Worm (Caenorhabditis elegans) whole organism, young adult: ENCODE measurements around the gene B0035.15.

Experiments used
- B0019.2 ChIP-seq: fragments of 200-800 bp; sonication (Bioruptor generic); conservative IDR thresholded peaks from 2 replicates; pipeline ENCODE4 v1.3.6; 2022; ENCODE audit warnings: missing genetic modification reagents, missing genetic modification characterization, missing compliant biosample characterization
- C17E4.6 ChIP-seq: fragments of 200-800 bp; sonication (Bioruptor generic); IDR thresholded peaks from 2 replicates; pipeline ENCODE4 v1.3.6; 2022; ENCODE audit warnings: missing genetic modification reagents, missing genetic modification characterization, missing compliant biosample characterization
- D2030.7 ChIP-seq: fragments of 200-800 bp; sonication (Bioruptor generic); IDR thresholded peaks from 2 replicates; pipeline ENCODE4 v1.3.6; 2022; ENCODE audit warnings: missing genetic modification reagents, missing genetic modification characterization, missing compliant biosample characterization
- F22D6.2 ChIP-seq: sonication (generic microtip); optimal IDR thresholded peaks from 2 replicates; lab custom pipeline; 2016; ENCODE audit warnings: mild to moderate bottlenecking, missing genetic modification characterization, missing compliant biosample characterization
- F33H1.4 ChIP-seq: fragments of 200-800 bp; sonication (Bioruptor generic); IDR thresholded peaks from 2 replicates; pipeline ENCODE4 v1.3.6; 2022; ENCODE audit warnings: missing genetic modification reagents, missing genetic modification characterization, missing compliant biosample characterization
- F39B2.1 ChIP-seq: fragments of 200-800 bp; sonication (Bioruptor generic); IDR thresholded peaks from 2 replicates; pipeline ENCODE4 v1.3.6; 2022; ENCODE audit warnings: missing genetic modification reagents, missing genetic modification characterization, missing compliant biosample characterization
- F57A8.1 ChIP-seq: fragments of 200-800 bp; sonication (Bioruptor generic); optimal IDR thresholded peaks from 2 replicates; lab custom pipeline; 2018; ENCODE audit warnings: mild to moderate bottlenecking, missing genetic modification characterization, moderate library complexity, missing compliant biosample characterization
- T26A5.8 ChIP-seq: sonication (generic microtip); optimal IDR thresholded peaks from 2 replicates; lab custom pipeline; 2016; ENCODE audit warnings: missing genetic modification characterization, missing compliant biosample characterization
- Y53F4B.3 ChIP-seq: fragments of 200-800 bp; sonication (Bioruptor generic); IDR thresholded peaks from 2 replicates; pipeline ENCODE4 v1.3.6; 2022; ENCODE audit warnings: missing genetic modification reagents, missing genetic modification characterization, missing compliant biosample characterization
- Y53G8AR.9 ChIP-seq: fragments of 200-800 bp; sonication (Bioruptor generic); conservative IDR thresholded peaks from 2 replicates; pipeline ENCODE4 v1.3.6; 2022; ENCODE audit warnings: missing genetic modification reagents, missing genetic modification characterization, missing compliant biosample characterization
- Y79H2A.3 ChIP-seq: fragments of 200-800 bp; sonication (Bioruptor generic); conservative IDR thresholded peaks from 2 replicates; pipeline ENCODE4 v1.3.6; 2022; ENCODE audit warnings: missing genetic modification reagents, missing genetic modification characterization, missing compliant biosample characterization
- Y95B8A.8 ChIP-seq: fragments of 200-800 bp; sonication (Bioruptor generic); IDR thresholded peaks from 2 replicates; pipeline ENCODE4 v1.3.6; 2022; ENCODE audit warnings: missing genetic modification reagents, missing genetic modification characterization, missing compliant biosample characterization
- aptf-2 ChIP-seq: fragments of 200-800 bp; sonication (Bioruptor generic); conservative IDR thresholded peaks from 2 replicates; pipeline ENCODE4 v1.3.6; 2022; ENCODE audit warnings: missing genetic modification reagents, missing genetic modification characterization, missing compliant biosample characterization
- attf-3 ChIP-seq: fragments of 200-800 bp; sonication (Bioruptor generic); conservative IDR thresholded peaks from 2 replicates; pipeline ENCODE4 v1.3.6; 2022; ENCODE audit warnings: missing genetic modification reagents, missing genetic modification characterization, missing compliant biosample characterization
- attf-6 ChIP-seq: fragments of 200-800 bp; sonication (Bioruptor generic); IDR thresholded peaks from 2 replicates; pipeline ENCODE4 v1.3.6; 2022; ENCODE audit warnings: missing genetic modification reagents, missing genetic modification characterization, missing compliant biosample characterization
- bed-2 ChIP-seq: fragments of 200-800 bp; sonication (Bioruptor generic); IDR thresholded peaks from 2 replicates; pipeline ENCODE4 v1.3.6; 2022; ENCODE audit warnings: missing genetic modification reagents, missing genetic modification characterization, missing compliant biosample characterization
- cebp-1 ChIP-seq, 2 experiments: fragments of 200-800 bp in 1 of 2; sonication (Bioruptor generic) in 1 of 2; sonication (generic microtip) in 1 of 2; IDR thresholded peaks in 1 of 2; optimal IDR thresholded peaks in 1 of 2; 2 replicates each; pipeline versions ENCODE4 v1.3.6 to Lab custom; 2017 to 2022; ENCODE audit warnings: missing compliant biosample characterization in 2 of 2, missing genetic modification characterization in 2 of 2, mild to moderate bottlenecking in 1 of 2, missing genetic modification reagents in 1 of 2, moderate library complexity in 1 of 2
- chd-7 ChIP-seq: sonication (generic microtip); optimal IDR thresholded peaks from 2 replicates; lab custom pipeline; 2016; ENCODE audit warnings: mild to moderate bottlenecking, missing genetic modification characterization, moderate library complexity, missing compliant biosample characterization
- die-1 ChIP-seq: sonication (generic microtip); optimal IDR thresholded peaks from 2 replicates; lab custom pipeline; 2016; ENCODE audit warnings: missing genotype, mild to moderate bottlenecking, missing genetic modification characterization, missing compliant biosample characterization
- dox-1 ChIP-seq: fragments of 200-800 bp; sonication (Bioruptor generic); IDR thresholded peaks from 2 replicates; pipeline ENCODE4 v1.3.6; 2022; ENCODE audit warnings: missing genetic modification reagents, missing genetic modification characterization, missing compliant biosample characterization
- dpff-1 ChIP-seq: sonication (generic microtip); optimal IDR thresholded peaks from 2 replicates; lab custom pipeline; 2017; ENCODE audit warnings: mild to moderate bottlenecking, missing genetic modification characterization, missing compliant biosample characterization
- him-1 ChIP-seq: sonication (generic microtip); optimal IDR thresholded peaks from 2 replicates; lab custom pipeline; 2016; ENCODE audit warnings: missing genotype, missing genetic modification reagents, missing genetic modification characterization, missing compliant biosample characterization
- hlh-12 ChIP-seq: sonication (generic microtip); optimal IDR thresholded peaks from 2 replicates; lab custom pipeline; 2016; ENCODE audit warnings: missing genetic modification characterization, missing compliant biosample characterization
- hmg-1.2 ChIP-seq: fragments of 200-800 bp; sonication (Bioruptor generic); IDR thresholded peaks from 2 replicates; pipeline ENCODE4 v1.3.6; 2022; ENCODE audit warnings: missing genetic modification reagents, missing genetic modification characterization, missing compliant biosample characterization
- hsf-1 ChIP-seq: fragments of 200-800 bp; sonication (Bioruptor generic); IDR thresholded peaks from 2 replicates; pipeline ENCODE4 v1.3.6; 2022; ENCODE audit warnings: missing genetic modification reagents, missing genetic modification characterization, missing compliant biosample characterization
- let-607 ChIP-seq, 2 experiments: fragments of 200-800 bp in 1 of 2; sonication (Bioruptor generic) in 1 of 2; sonication (generic microtip) in 1 of 2; optimal IDR thresholded peaks; 2 replicates each; lab custom pipeline; 2016 to 2018; ENCODE audit warnings: mild to moderate bottlenecking in 2 of 2, missing compliant biosample characterization in 2 of 2, missing genetic modification characterization in 2 of 2, moderate library complexity in 2 of 2, missing genotype in 1 of 2
- lin-26 ChIP-seq: fragments of 200-800 bp; sonication (Bioruptor generic); IDR thresholded peaks from 2 replicates; pipeline ENCODE4 v1.3.6; 2022; ENCODE audit warnings: missing genetic modification reagents, missing genetic modification characterization, missing compliant biosample characterization
- lin-35 ChIP-seq, 3 experiments: fragments of 150-350 bp in 2 of 3; sonication (generic microtip) in 1 of 3; optimal IDR thresholded peaks; 2 replicates each; lab custom pipeline; 2014 to 2018; ENCODE audit warnings: missing biosample characterization in 3 of 3, missing genetic modification characterization in 3 of 3, missing genetic modification reagents in 3 of 3
- lin-54 ChIP-seq: fragments of 200-800 bp; sonication (Bioruptor generic); optimal IDR thresholded peaks from 2 replicates; lab custom pipeline; 2018; ENCODE audit warnings: mild to moderate bottlenecking, missing genetic modification characterization, missing compliant biosample characterization
- lir-1 ChIP-seq: fragments of 200-800 bp; sonication (Bioruptor generic); conservative IDR thresholded peaks from 2 replicates; pipeline ENCODE4 v1.3.6; 2022; ENCODE audit warnings: missing genetic modification reagents, missing genetic modification characterization, missing compliant biosample characterization
- madf-10 ChIP-seq: sonication (generic microtip); optimal IDR thresholded peaks from 2 replicates; lab custom pipeline; 2016; ENCODE audit warnings: mild to moderate bottlenecking, missing genetic modification characterization, missing compliant biosample characterization
- madf-3 ChIP-seq: fragments of 200-800 bp; sonication (Bioruptor generic); IDR thresholded peaks from 2 replicates; pipeline ENCODE4 v1.3.6; 2022; ENCODE audit warnings: missing genetic modification reagents, missing genetic modification characterization, missing compliant biosample characterization
- madf-6 ChIP-seq: fragments of 200-800 bp; sonication (Bioruptor generic); IDR thresholded peaks from 2 replicates; pipeline ENCODE4 v1.3.6; 2022; ENCODE audit warnings: missing genetic modification reagents, missing genetic modification characterization, missing compliant biosample characterization
- madf-8 ChIP-seq: fragments of 200-800 bp; sonication (Bioruptor generic); conservative IDR thresholded peaks from 2 replicates; pipeline ENCODE4 v1.3.6; 2022; ENCODE audit warnings: missing genetic modification reagents, missing genetic modification characterization, missing compliant biosample characterization
- mel-28 ChIP-seq: sonication (generic microtip); optimal IDR thresholded peaks from 2 replicates; lab custom pipeline; 2016; ENCODE audit warnings: borderline replicate concordance, mild to moderate bottlenecking, missing genetic modification characterization, missing compliant biosample characterization
- nfya-1 ChIP-seq: sonication (generic microtip); optimal IDR thresholded peaks from 2 replicates; lab custom pipeline; 2017; ENCODE audit warnings: antibody characterized with exemption, missing compliant biosample characterization, missing genetic modification characterization, borderline replicate concordance; ENCODE audit not compliant: insufficient read depth
- nfya-2 ChIP-seq: fragments of 200-800 bp; sonication (Bioruptor generic); IDR thresholded peaks from 2 replicates; pipeline ENCODE4 v1.3.6; 2022; ENCODE audit warnings: missing genetic modification reagents, missing genetic modification characterization, missing compliant biosample characterization
- rcor-1 ChIP-seq: fragments of 200-800 bp; sonication (Bioruptor generic); IDR thresholded peaks from 2 replicates; pipeline ENCODE4 v1.3.6; 2022; ENCODE audit warnings: missing genetic modification reagents, missing genetic modification characterization, missing compliant biosample characterization
- sdz-38 ChIP-seq: sonication (generic microtip); optimal IDR thresholded peaks from 2 replicates; lab custom pipeline; 2016; ENCODE audit warnings: missing genotype, missing genetic modification characterization, missing compliant biosample characterization
- sea-2 ChIP-seq: fragments of 200-800 bp; sonication (Bioruptor generic); IDR thresholded peaks from 2 replicates; pipeline ENCODE4 v1.3.6; 2022; ENCODE audit warnings: missing genetic modification characterization, missing compliant biosample characterization
- snpc-1.3 ChIP-seq: sonication (generic microtip); optimal IDR thresholded peaks from 2 replicates; lab custom pipeline; 2017; ENCODE audit warnings: missing genetic modification characterization, mild to moderate bottlenecking, missing compliant biosample characterization, antibody characterized with exemption, moderate library complexity, missing genotype, missing genetic modification reagents; ENCODE audit not compliant: insufficient read depth
- ztf-18 ChIP-seq: sonication (generic microtip); optimal IDR thresholded peaks from 2 replicates; lab custom pipeline; 2016; ENCODE audit warnings: missing genotype, mild to moderate bottlenecking, missing genetic modification characterization, missing compliant biosample characterization
- ztf-25 ChIP-seq: fragments of 200-800 bp; sonication (Bioruptor generic); IDR thresholded peaks from 2 replicates; pipeline ENCODE4 v1.3.6; 2022; ENCODE audit warnings: missing genetic modification reagents, missing genetic modification characterization, missing compliant biosample characterization
- ztf-26 ChIP-seq: sonication (generic microtip); optimal IDR thresholded peaks from 2 replicates; lab custom pipeline; 2017; ENCODE audit warnings: missing genetic modification characterization, missing compliant biosample characterization

The B0035.15 gene

ce11 chrIV:11329269-11329668 is 31.2 kb upstream of the B0035.15 start, which contains the start of gene leo-1:
Gene leo-1, minus strand, starts transcription at chrIV:11329369.
- TF ChIP-seq hlh-12 (tag; lab: Kevin White, UChicago) (no peak), nfya-2 (GFP tag; lab: Robert Waterston, UW) (no peak), C17E4.6 (no peak), Y53F4B.3 (GFP tag; lab: Robert Waterston, UW) (no peak), sdz-38 (tag; lab: Kevin White, UChicago) (no peak), attf-3 (GFP tag; lab: Robert Waterston, UW) (no peak)

ce11 chrIV:11326939-11327565 is 29.0 kb upstream of the B0035.15 start, which contains the start of gene B0035.21:
Gene B0035.21, plus strand, starts transcription at chrIV:11327260.
- TF ChIP-seq hmg-1.2: peak; percentile 23; the same call in 1 of the 2 replicates
- TF ChIP-seq C17E4.6: peak; percentile 51; the same call in 1 of the 2 replicates
- no peak for TF ChIP-seq nfya-2 (GFP tag; lab: Robert Waterston, UW)
- no peak for TF ChIP-seq mel-28 (tag; lab: Kevin White, UChicago)
- no peak for TF ChIP-seq chd-7 (tag; lab: Kevin White, UChicago)
- no peak for TF ChIP-seq dpff-1 (tag; lab: Kevin White, UChicago)
- no peak for TF ChIP-seq ztf-26 (tag; lab: Kevin White, UChicago)
- TF ChIP-seq F33H1.4 (GFP tag; lab: Robert Waterston, UW): peak; percentile 22; the same call in 1 of the 2 replicates
- TF ChIP-seq lin-54: peak; percentile 27
- TF ChIP-seq attf-6 (GFP tag; lab: Robert Waterston, UW): peak; percentile 84
- TF ChIP-seq aptf-2 (GFP tag; lab: Robert Waterston, UW): no peak
- TF ChIP-seq Y95B8A.8: peak; percentile 70; the same call in 1 of the 2 replicates
- TF ChIP-seq T26A5.8 (tag; lab: Kevin White, UChicago): no peak
- peak; percentile 59; the same call in 1 of the 2 replicates for TF ChIP-seq rcor-1 (GFP tag; lab: Robert Waterston, UW)
- TF ChIP-seq madf-8 (GFP tag; lab: Robert Waterston, UW): peak; percentile 29; the same call in 1 of the 2 replicates
- no peak for TF ChIP-seq cebp-1 (GFP tag; IDR thresholded peaks at IDR 0.05; lab: Robert Waterston, UW)
- TF ChIP-seq cebp-1 (tag; optimal IDR thresholded peaks at IDR 0.05; lab: Kevin White, UChicago): peak; percentile 10
- no peak for TF ChIP-seq lin-35 (GFP tag; optimal IDR thresholded peaks at IDR 0.05; lab: Kevin White, UChicago)
- 0 out of 2 replicates have a peak, but pooled peaks have one; percentile 73 for TF ChIP-seq Y79H2A.3 (GFP tag; lab: Robert Waterston, UW)
- peak; percentile 75 for TF ChIP-seq dox-1 (GFP tag; lab: Robert Waterston, UW)
- TF ChIP-seq nfya-1: no peak
- peak; percentile 85 for TF ChIP-seq F39B2.1 (GFP tag; lab: Robert Waterston, UW)
- TF ChIP-seq ztf-25: 0 out of 2 replicates have a peak, but pooled peaks have one; percentile 16
- TF ChIP-seq sea-2: no peak
- 0 out of 2 replicates have a peak, but pooled peaks have one; percentile 15 for TF ChIP-seq B0019.2
- no peak for TF ChIP-seq bed-2 (GFP tag; lab: Robert Waterston, UW)
- TF ChIP-seq lin-26 (GFP tag; lab: Robert Waterston, UW): peak; percentile 87
- TF ChIP-seq madf-3 (GFP tag; lab: Robert Waterston, UW): 0 out of 2 replicates have a peak, but pooled peaks have one; percentile 50
- peak; percentile 7 for TF ChIP-seq snpc-1.3 (tag; lab: Kevin White, UChicago)
- peak; percentile 81 for TF ChIP-seq him-1 (tag; lab: Kevin White, UChicago)
- TF ChIP-seq F22D6.2 (tag; lab: Kevin White, UChicago): no peak
- TF ChIP-seq die-1 (tag; lab: Kevin White, UChicago): no peak
- TF ChIP-seq Y53F4B.3 (GFP tag; lab: Robert Waterston, UW): no peak
- peak; percentile 64 for TF ChIP-seq hsf-1 (GFP tag; lab: Robert Waterston, UW)
- peak; percentile 76 for TF ChIP-seq Y53G8AR.9 (GFP tag; lab: Robert Waterston, UW)
- TF ChIP-seq lir-1 (GFP tag; lab: Robert Waterston, UW): no peak
- no peak for TF ChIP-seq ztf-18 (tag; lab: Kevin White, UChicago)
- TF ChIP-seq madf-10 (tag; lab: Kevin White, UChicago): no peak
- TF ChIP-seq F57A8.1 (GFP tag; lab: Kevin White, UChicago): no peak
- no peak for TF ChIP-seq let-607 (tag; optimal IDR thresholded peaks at IDR 0.05; lab: Kevin White, UChicago)
- peak; percentile 73 for TF ChIP-seq madf-6 (GFP tag; lab: Robert Waterston, UW)
- peak; percentile 53 for TF ChIP-seq D2030.7 (GFP tag; lab: Robert Waterston, UW)
